Fruit fly (Drosophila melanogaster) whole organism, embryonic: ENCODE measurements around the gene mal.
A peak's percentile ranks its signal among the peaks of the same experiment; 100 is the strongest.

Experiments used
- Abd-B ChIP-seq: fragments of 200-800 bp; sonication (Bioruptor generic); optimal IDR thresholded peaks from 2 replicates; lab custom pipeline; 2018; ENCODE audit warnings: missing biosample characterization, mild to moderate bottlenecking, missing genetic modification characterization, moderate library complexity
- Atf-2 ChIP-seq: fragments of 200-800 bp; sonication (Bioruptor generic); optimal IDR thresholded peaks from 2 replicates; lab custom pipeline; 2016; ENCODE audit warnings: missing biosample characterization, missing genetic modification characterization
- Blimp-1 ChIP-seq: fragments of 200-800 bp; sonication (Bioruptor generic); optimal IDR thresholded peaks from 3 replicates; lab custom pipeline; 2018; ENCODE audit warnings: missing biosample characterization, missing genetic modification characterization, mild to moderate bottlenecking, moderate library complexity, missing genetic modification reagents
- BtbVII ChIP-seq: fragments of 200-800 bp; sonication (Bioruptor generic); optimal IDR thresholded peaks from 3 replicates; lab custom pipeline; 2017; ENCODE audit warnings: missing biosample characterization, mild to moderate bottlenecking, missing genetic modification characterization
- CG10321 ChIP-seq: fragments of 200-800 bp; sonication (Bioruptor generic); IDR thresholded peaks from 2 replicates; pipeline ENCODE4 v1.3.6; 2022; ENCODE audit warnings: missing biosample characterization, missing genetic modification characterization
- CG10462 ChIP-seq: fragments of 200-800 bp; sonication (Bioruptor generic); optimal IDR thresholded peaks from 2 replicates; lab custom pipeline; 2016; ENCODE audit warnings: missing biosample characterization, missing genetic modification characterization
- CG10959 ChIP-seq: fragments of 200-800 bp; sonication (Bioruptor generic); IDR thresholded peaks from 2 replicates; pipeline ENCODE4 v1.3.6; 2022; ENCODE audit warnings: missing biosample characterization, missing genetic modification characterization
- CG12769 ChIP-seq: fragments of 200-800 bp; sonication (Bioruptor generic); optimal IDR thresholded peaks from 2 replicates; lab custom pipeline; 2019; ENCODE audit warnings: missing biosample characterization, mild to moderate bottlenecking, missing genetic modification characterization, moderate library complexity
- CG13775 ChIP-seq: fragments of 200-800 bp; sonication (Bioruptor generic); optimal IDR thresholded peaks from 3 replicates; lab custom pipeline; 2017; ENCODE audit warnings: missing biosample characterization, mild to moderate bottlenecking, missing genetic modification characterization
- CG15601 ChIP-seq: fragments of 200-800 bp; sonication (Bioruptor generic); optimal IDR thresholded peaks from 3 replicates; lab custom pipeline; 2019; ENCODE audit warnings: missing biosample characterization, mild to moderate bottlenecking, missing genetic modification characterization, moderate library complexity
- CG17361 ChIP-seq: fragments of 200-800 bp; sonication (Bioruptor generic); IDR thresholded peaks from 3 replicates; pipeline ENCODE4 v1.3.6; 2022; ENCODE audit warnings: missing biosample characterization, missing genetic modification characterization
- CG17612 ChIP-seq: fragments of 200-800 bp; sonication (Bioruptor generic); IDR thresholded peaks from 2 replicates; pipeline ENCODE4 v1.3.6; 2022; ENCODE audit warnings: missing biosample characterization, missing genetic modification characterization
- CG17829 ChIP-seq: fragments of 200-800 bp; optimal IDR thresholded peaks from 2 replicates; lab custom pipeline; 2019; ENCODE audit warnings: missing biosample characterization, mild to moderate bottlenecking, missing genetic modification characterization, moderate library complexity
- CG18262 ChIP-seq: fragments of 200-800 bp; optimal IDR thresholded peaks from 3 replicates; lab custom pipeline; 2019; ENCODE audit warnings: missing biosample characterization, mild to moderate bottlenecking, missing genetic modification characterization, moderate library complexity
- CG18764 ChIP-seq: fragments of 200-800 bp; sonication (Bioruptor generic); optimal IDR thresholded peaks from 3 replicates; lab custom pipeline; 2016; ENCODE audit warnings: missing biosample characterization, missing genetic modification characterization
- CG2199 ChIP-seq: fragments of 200-800 bp; sonication (Bioruptor generic); IDR thresholded peaks from 3 replicates; pipeline ENCODE4 v1.3.6; 2022; ENCODE audit warnings: missing biosample characterization, missing genetic modification characterization
- CG4820 ChIP-seq: fragments of 200-800 bp; sonication (Bioruptor generic); optimal IDR thresholded peaks from 3 replicates; lab custom pipeline; 2016; ENCODE audit warnings: missing biosample characterization, missing genetic modification characterization
- CG8089 ChIP-seq: fragments of 200-800 bp; sonication (Bioruptor generic); optimal IDR thresholded peaks from 3 replicates; lab custom pipeline; 2016; ENCODE audit warnings: missing biosample characterization, missing genetic modification characterization
- CG8924 ChIP-seq: fragments of 200-800 bp; optimal IDR thresholded peaks from 3 replicates; lab custom pipeline; 2019; ENCODE audit warnings: missing biosample characterization, mild to moderate bottlenecking, missing genetic modification characterization, moderate library complexity
- CG9817 ChIP-seq: fragments of 200-800 bp; sonication (Bioruptor generic); optimal IDR thresholded peaks from 2 replicates; lab custom pipeline; 2018; ENCODE audit warnings: missing biosample characterization, mild to moderate bottlenecking, missing genetic modification characterization, moderate library complexity
- CHES-1-like ChIP-seq: fragments of 200-800 bp; sonication (Bioruptor generic); optimal IDR thresholded peaks from 2 replicates; lab custom pipeline; 2016; ENCODE audit warnings: missing biosample characterization, missing genetic modification characterization
- Dad ChIP-seq: fragments of 200-800 bp; sonication (Bioruptor generic); optimal IDR thresholded peaks from 3 replicates; lab custom pipeline; 2016; ENCODE audit warnings: missing biosample characterization, missing genetic modification characterization
- Dip2 ChIP-seq: fragments of 200-800 bp; sonication (Bioruptor generic); IDR thresholded peaks from 2 replicates; pipeline ENCODE4 v1.3.6; 2022; ENCODE audit warnings: missing biosample characterization, missing genetic modification characterization
- Dll ChIP-seq: fragments of 200-800 bp; sonication (Bioruptor generic); IDR thresholded peaks from 4 replicates; pipeline ENCODE4 v1.3.6; 2022; ENCODE audit warnings: missing biosample characterization, missing genetic modification characterization; ENCODE audit not compliant: partially characterized antibody
- HmgZ ChIP-seq: fragments of 200-800 bp; sonication (Bioruptor generic); optimal IDR thresholded peaks from 2 replicates; lab custom pipeline; 2018; ENCODE audit warnings: missing biosample characterization, mild to moderate bottlenecking, missing genetic modification characterization
- Hr51 ChIP-seq, 2 experiments: fragments of 200-800 bp; sonication (Bioruptor generic); optimal IDR thresholded peaks; 2 replicates in 1 of 2; 3 replicates in 1 of 2; lab custom pipeline; 2016 to 2018; ENCODE audit warnings: missing biosample characterization in 2 of 2, missing genetic modification characterization in 2 of 2, mild to moderate bottlenecking in 1 of 2, moderate library complexity in 1 of 2
- Hr78 ChIP-seq, 2 experiments: fragments of 200-800 bp in 1 of 2; fragments of >200 bp in 1 of 2; sonication (Bioruptor generic) in 1 of 2; optimal IDR thresholded peaks; 2 replicates each; lab custom pipeline; 2017 to 2019; ENCODE audit warnings: missing biosample characterization in 2 of 2, missing genetic modification characterization in 2 of 2, mild to moderate bottlenecking in 1 of 2, moderate library complexity in 1 of 2
- Hsf ChIP-seq: fragments of 200-800 bp; sonication (Bioruptor generic); optimal IDR thresholded peaks from 3 replicates; lab custom pipeline; 2016; ENCODE audit warnings: missing biosample characterization, missing genetic modification characterization
- Lhr ChIP-seq: fragments of 200-800 bp; sonication (Bioruptor generic); optimal IDR thresholded peaks from 3 replicates; lab custom pipeline; 2017; ENCODE audit warnings: mild to moderate bottlenecking, missing biosample characterization, missing genetic modification reagents, missing genetic modification characterization
- Oaz ChIP-seq: fragments of 200-800 bp; sonication (Bioruptor generic); IDR thresholded peaks from 2 replicates; pipeline ENCODE4 v1.3.6; 2022; ENCODE audit warnings: missing biosample characterization, missing genetic modification characterization
- ac ChIP-seq: fragments of 200-800 bp; sonication (Bioruptor generic); optimal IDR thresholded peaks from 3 replicates; lab custom pipeline; 2017; ENCODE audit warnings: missing biosample characterization, mild to moderate bottlenecking, missing genetic modification characterization
- caup ChIP-seq: fragments of 200-800 bp; sonication (Bioruptor generic); optimal IDR thresholded peaks from 3 replicates; lab custom pipeline; 2017; ENCODE audit warnings: missing biosample characterization, mild to moderate bottlenecking, missing genetic modification characterization, moderate library complexity; ENCODE audit not compliant: severe bottlenecking
- cg ChIP-seq: fragments of 200-800 bp; sonication (Bioruptor generic); optimal IDR thresholded peaks from 3 replicates; lab custom pipeline; 2019; ENCODE audit warnings: missing biosample characterization, mild to moderate bottlenecking, missing genetic modification characterization, moderate library complexity
- ci ChIP-seq: fragments of 200-800 bp; sonication (Bioruptor generic); IDR thresholded peaks from 3 replicates; pipeline ENCODE4 v1.3.6; 2022; ENCODE audit warnings: missing biosample characterization, missing genetic modification characterization
- ems ChIP-seq: fragments of 200-800 bp; sonication (Bioruptor generic); optimal IDR thresholded peaks from 3 replicates; lab custom pipeline; 2016; ENCODE audit warnings: missing biosample characterization, missing genetic modification characterization
- ftz-f1 ChIP-seq: fragments of 200-800 bp; sonication (Bioruptor generic); optimal IDR thresholded peaks from 2 replicates; lab custom pipeline; 2016; ENCODE audit warnings: missing biosample characterization, missing genetic modification characterization
- gce ChIP-seq: fragments of 200-800 bp; sonication (Bioruptor generic); IDR thresholded peaks from 3 replicates; pipeline ENCODE4 v1.3.6; 2022; ENCODE audit warnings: missing biosample characterization, missing genetic modification characterization
- gsb ChIP-seq: fragments of 200-800 bp; sonication (Bioruptor generic); IDR thresholded peaks from 2 replicates; pipeline ENCODE4 v1.3.6; 2022; ENCODE audit warnings: missing biosample characterization, missing genetic modification characterization
- her ChIP-seq: fragments of 200-800 bp; sonication (Bioruptor generic); optimal IDR thresholded peaks from 2 replicates; lab custom pipeline; 2016; ENCODE audit warnings: missing biosample characterization, missing genetic modification characterization
- lilli ChIP-seq: fragments of 200-800 bp; sonication (Bioruptor generic); optimal IDR thresholded peaks from 3 replicates; lab custom pipeline; 2016; ENCODE audit warnings: missing biosample characterization, missing genetic modification characterization
- p53 ChIP-seq: fragments of 200-800 bp; sonication (Bioruptor generic); optimal IDR thresholded peaks from 2 replicates; lab custom pipeline; 2016; ENCODE audit warnings: missing biosample characterization, missing genetic modification characterization
- ranshi ChIP-seq: fragments of 200-800 bp; sonication (Bioruptor generic); IDR thresholded peaks from 2 replicates; pipeline ENCODE4 v1.3.6; 2022; ENCODE audit warnings: missing biosample characterization, missing genetic modification characterization
- sens-2 ChIP-seq: fragments of 200-800 bp; sonication (Bioruptor generic); IDR thresholded peaks from 2 replicates; pipeline ENCODE4 v1.3.6; 2022; ENCODE audit warnings: missing biosample characterization, missing genetic modification characterization
- sisA ChIP-seq: fragments of 200-800 bp; sonication (Bioruptor generic); IDR thresholded peaks from 2 replicates; pipeline ENCODE4 v1.3.6; 2022; ENCODE audit warnings: missing biosample characterization, missing genetic modification characterization
- sna ChIP-seq: fragments of 200-800 bp; sonication (Bioruptor generic); IDR thresholded peaks from 2 replicates; pipeline ENCODE4 v1.3.6; 2022; ENCODE audit warnings: missing biosample characterization, missing genetic modification characterization; ENCODE audit not compliant: partially characterized antibody
- sr ChIP-seq: fragments of 200-800 bp; sonication (Bioruptor generic); IDR thresholded peaks from 3 replicates; pipeline ENCODE4 v1.3.6; 2022; ENCODE audit warnings: missing biosample characterization, missing genetic modification characterization
- tio ChIP-seq: fragments of 200-800 bp; sonication (Bioruptor generic); optimal IDR thresholded peaks from 2 replicates; lab custom pipeline; 2017; ENCODE audit warnings: missing biosample characterization, missing genetic modification characterization, inconsistent platforms
- twi ChIP-seq: fragments of 200-800 bp; optimal IDR thresholded peaks from 2 replicates; lab custom pipeline; 2019; ENCODE audit warnings: missing biosample characterization, mild to moderate bottlenecking, missing genetic modification characterization, moderate library complexity
- wdn ChIP-seq: fragments of 200-800 bp; sonication (Bioruptor generic); IDR thresholded peaks from 2 replicates; pipeline ENCODE4 v1.3.6; 2022; ENCODE audit warnings: missing biosample characterization, missing genetic modification characterization

Gene mal

DNA sequence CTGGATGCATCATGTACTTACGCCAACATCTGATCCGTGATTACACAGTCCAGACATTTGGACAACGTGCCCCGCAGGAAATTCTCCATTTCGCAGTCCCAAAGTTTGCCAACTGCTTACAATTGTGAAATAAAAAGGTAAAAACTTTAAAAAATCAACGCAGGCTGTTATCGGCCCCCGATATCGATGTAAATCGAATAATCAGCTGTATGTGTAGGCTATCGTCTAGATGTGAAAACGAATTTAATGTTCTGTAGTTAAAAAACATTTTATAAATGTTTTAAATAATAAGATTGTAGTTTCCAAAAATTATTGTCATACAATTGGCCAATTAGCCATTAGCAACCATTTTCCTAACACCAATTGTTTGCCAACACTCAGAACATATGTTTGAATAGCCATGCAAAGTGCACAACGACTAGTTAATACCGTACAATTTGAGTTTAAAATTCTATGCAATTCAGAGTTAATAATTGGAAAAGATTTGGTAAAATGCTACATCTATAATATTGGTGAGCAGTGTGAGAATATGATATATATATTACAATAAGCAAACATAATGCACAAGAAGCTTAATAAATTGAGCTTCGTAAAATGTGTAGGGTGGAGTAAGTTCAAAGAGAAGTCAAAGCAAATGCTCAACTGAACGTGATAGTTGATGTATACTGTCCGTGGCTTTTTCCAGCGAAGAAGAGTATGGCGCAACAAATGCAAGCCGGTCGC, at the start of gene mal, which contains the start of gene CG11710 (continued):
- TF ChIP-seq Dip2 (no peak), CHES-1-like (GFP tag; lab: Kevin White, UChicago) (peak; percentile 29), ci (GFP tag; lab: Robert Waterston, UW) (peak; percentile 69; the same call in 2 of the 3 replicates), BtbVII (GFP tag; lab: Kevin White, UChicago) (peak; percentile 78), CG17829 (tag; lab: Kevin White, UChicago) (peak; percentile 82), ftz-f1 (GFP tag; lab: Kevin White, UChicago) (no peak), CG18764 (GFP tag; lab: Kevin White, UChicago) (peak; percentile 69), CG9817 (tag; lab: Kevin White, UChicago) (peak; percentile 67), Blimp-1 (peak; percentile 79), CG10462 (peak; percentile 43), sens-2 (GFP tag; lab: Robert Waterston, UW) (peak; percentile 71; the same call in 1 of the 2 replicates), CG2199 (GFP tag; lab: Robert Waterston, UW) (no peak), CG12769 (no peak), ems (peak; percentile 72), Hr78 (GFP tag; optimal IDR thresholded peaks at IDR 0.05; lab: Kevin White, UChicago) (no peak), caup (no peak), gsb (GFP tag; lab: Robert Waterston, UW) (no peak), twi (tag; lab: Kevin White, UChicago) (peak; percentile 61), tio (GFP tag; lab: Kevin White, UChicago) (no peak), CG10959 (GFP tag; lab: Robert Waterston, UW) (peak; percentile 50; the same call in 1 of the 2 replicates), gce (GFP tag; lab: Robert Waterston, UW) (peak; percentile 33; the same call in 1 of the 3 replicates), CG17361 (GFP tag; lab: Robert Waterston, UW) (peak; percentile 93), sna (GFP tag; lab: Robert Waterston, UW) (peak; percentile 46; the same call in 1 of the 2 replicates), Dll (GFP tag; lab: Robert Waterston, UW) (peak; percentile 62; the same call in 3 of the 4 replicates), CG8089 (GFP tag; lab: Kevin White, UChicago) (peak; percentile 55), p53 (no peak), CG8924 (tag; lab: Kevin White, UChicago) (peak; percentile 82), CG4820 (GFP tag; lab: Kevin White, UChicago) (peak; percentile 84), CG10321 (GFP tag; lab: Robert Waterston, UW) (no peak), Dad (GFP tag; lab: Kevin White, UChicago) (peak; percentile 58), wdn (GFP tag; lab: Robert Waterston, UW) (peak; percentile 52; the same call in 1 of the 2 replicates), CG17612 (GFP tag; lab: Robert Waterston, UW) (no peak), lilli (GFP tag; lab: Kevin White, UChicago) (peak; percentile 75), CG18262 (tag; lab: Kevin White, UChicago) (peak; percentile 86), Lhr (GFP tag; lab: Kevin White, UChicago) (no peak), sisA (GFP tag; lab: Robert Waterston, UW) (peak; percentile 72), sr (GFP tag; lab: Robert Waterston, UW) (no peak), CG15601 (tag; lab: Kevin White, UChicago) (no peak), ranshi (GFP tag; lab: Robert Waterston, UW) (peak; percentile 60; the same call in 1 of the 2 replicates), CG13775 (GFP tag; lab: Kevin White, UChicago) (peak; percentile 69), ac (GFP tag; lab: Kevin White, UChicago) (no peak), her (peak; percentile 33), Hsf (peak; percentile 80), HmgZ (peak; percentile 57), Hr51 (GFP tag; optimal IDR thresholded peaks at IDR 0.05; lab: Kevin White, UChicago) (peak in 1 of 2 experiments; percentile 32), Oaz (GFP tag; lab: Robert Waterston, UW) (peak; percentile 72), Atf-2 (peak; percentile 40), Abd-B (peak; percentile 85), cg (no peak)
